Worm (Caenorhabditis elegans) whole organism, midembryonic: ENCODE measurements around the gene str-229.

Experiments
- T22C8.4 ChIP-seq: fragments of 200-800 bp; sonication (Bioruptor generic); IDR thresholded peaks from 2 replicates; pipeline ENCODE4 v1.3.6; 2022; ENCODE audit warnings: missing genetic modification characterization, missing compliant biosample characterization
- cog-1 ChIP-seq: sonication (generic microtip); optimal IDR thresholded peaks from 2 replicates; lab custom pipeline; 2016; ENCODE audit warnings: missing genetic modification characterization, missing compliant biosample characterization
- flt-1 ChIP-seq: fragments of 200-800 bp; sonication (Bioruptor generic); IDR thresholded peaks from 2 replicates; pipeline ENCODE4 v1.3.6; 2022; ENCODE audit warnings: missing genetic modification characterization, missing compliant biosample characterization
- klf-2 ChIP-seq: fragments of 200-800 bp; sonication (Bioruptor generic); conservative IDR thresholded peaks from 2 replicates; pipeline ENCODE4 v1.3.6; 2022; ENCODE audit warnings: missing genetic modification reagents, missing genetic modification characterization, missing compliant biosample characterization
- med-1 ChIP-seq: sonication (generic microtip); optimal IDR thresholded peaks from 2 replicates; lab custom pipeline; 2017; ENCODE audit warnings: missing genetic modification characterization, mild to moderate bottlenecking, missing compliant biosample characterization, antibody characterized with exemption, missing genetic modification reagents; ENCODE audit not compliant: insufficient read depth
- ref-1 ChIP-seq: fragments of 200-800 bp; sonication (Bioruptor generic); conservative IDR thresholded peaks from 2 replicates; pipeline ENCODE4 v1.3.6; 2022; ENCODE audit warnings: missing genetic modification reagents, missing genetic modification characterization, missing compliant biosample characterization
- tab-1 ChIP-seq: fragments of 200-800 bp; sonication (Bioruptor generic); IDR thresholded peaks from 2 replicates; pipeline ENCODE4 v1.3.6; 2022; ENCODE audit warnings: missing genetic modification characterization, missing compliant biosample characterization
- ztf-23 ChIP-seq: fragments of 200-800 bp; sonication (Bioruptor generic); IDR thresholded peaks from 2 replicates; pipeline ENCODE4 v1.3.6; 2022; ENCODE audit warnings: missing genetic modification reagents, missing genetic modification characterization, missing compliant biosample characterization
- ztf-29 ChIP-seq: fragments of 200-800 bp; sonication (Bioruptor generic); IDR thresholded peaks from 2 replicates; pipeline ENCODE4 v1.3.6; 2022; ENCODE audit warnings: missing genetic modification reagents, missing genetic modification characterization, missing compliant biosample characterization

Gene str-229

ce11 chrV:3900102-3900501 is 2.3 kb downstream of the str-229 start, which contains the start of gene irld-22:
irld-22 (minus strand) TSS chrV:3900202.
- TF ChIP-seq flt-1 (no peak), ztf-23 (GFP tag; lab: Robert Waterston, UW) (no peak), ztf-29 (no peak), T22C8.4 (GFP tag; lab: Robert Waterston, UW) (no peak), klf-2 (no peak)

ce11 chrV:3896018-3896417 is 6.3 kb downstream of the str-229 start:
- TF ChIP-seq ztf-23 (GFP tag; lab: Robert Waterston, UW) = no peak
- TF ChIP-seq flt-1 = no peak
- no peak for TF ChIP-seq T22C8.4 (GFP tag; lab: Robert Waterston, UW)
- no peak for TF ChIP-seq ztf-29
- TF ChIP-seq med-1 (GFP tag; lab: Kevin White, UChicago) = no peak
- TF ChIP-seq tab-1 = no peak
- TF ChIP-seq ref-1 = no peak
- no peak for TF ChIP-seq klf-2
- TF ChIP-seq cog-1 = no peak

- no peak for TF ChIP-seq flt-1
- no peak for TF ChIP-seq med-1 (GFP tag; lab: Kevin White, UChicago)
- no peak for TF ChIP-seq ztf-23 (GFP tag; lab: Robert Waterston, UW)
- TF ChIP-seq T22C8.4 (GFP tag; lab: Robert Waterston, UW) = no peak
Measured at ce11 chrV:3894661-3895060, 7.7 kb downstream of the str-229 start, which contains the start of gene sre-9. sre-9 (plus strand) TSS chrV:3894961.

ce11 chrV:3892361-3892904 is 9.9 kb downstream of the str-229 start, which contains the start of gene C17E7.4:
C17E7.4 (plus strand) TSS chrV:3892854.
- TF ChIP-seq flt-1 = no peak
- TF ChIP-seq T22C8.4 (GFP tag; lab: Robert Waterston, UW) = no peak
- TF ChIP-seq ztf-23 (GFP tag; lab: Robert Waterston, UW) = no peak
- no peak for TF ChIP-seq klf-2
- TF ChIP-seq ztf-29 = no peak
- no peak for TF ChIP-seq tab-1
- TF ChIP-seq ref-1 = no peak
- TF ChIP-seq med-1 (GFP tag; lab: Kevin White, UChicago) = no peak
- TF ChIP-seq cog-1 = no peak

- TF ChIP-seq cog-1 (no peak), tab-1 (no peak), ztf-23 (GFP tag; lab: Robert Waterston, UW) (no peak), ztf-29 (no peak), med-1 (GFP tag; lab: Kevin White, UChicago) (no peak), flt-1 (no peak), klf-2 (no peak), ref-1 (no peak), T22C8.4 (GFP tag; lab: Robert Waterston, UW) (no peak)
Measured at ce11 chrV:3891919-3892318, 10.4 kb downstream of the str-229 start, which contains the start of gene C17E7.12. C17E7.12 (minus strand) TSS chrV:3892019.

- TF ChIP-seq ztf-29 (no peak), med-1 (GFP tag; lab: Kevin White, UChicago) (no peak), flt-1 (no peak), cog-1 (no peak), klf-2 (no peak)
Measured at ce11 chrV:3890761-3891160, 11.6 kb downstream of the str-229 start, which contains the start of gene C17E7.9. C17E7.9 (minus strand) TSS chrV:3890861.

- no peak for TF ChIP-seq klf-2
- no peak for TF ChIP-seq ref-1
- TF ChIP-seq cog-1 = no peak
- no peak for TF ChIP-seq tab-1
- TF ChIP-seq med-1 (GFP tag; lab: Kevin White, UChicago) = no peak
- no peak for TF ChIP-seq flt-1
- TF ChIP-seq ztf-23 (GFP tag; lab: Robert Waterston, UW) = no peak
- no peak for TF ChIP-seq ztf-29
Measured at ce11 chrV:3889113-3889512, 13.2 kb downstream of the str-229 start, which contains the start of gene C17E7.13. C17E7.13 (minus strand) TSS chrV:3889288.

- TF ChIP-seq flt-1 = no peak
- TF ChIP-seq T22C8.4 (GFP tag; lab: Robert Waterston, UW) = no peak
- no peak for TF ChIP-seq ztf-29
- TF ChIP-seq cog-1 = no peak
- TF ChIP-seq klf-2 = no peak
- no peak for TF ChIP-seq ref-1
- TF ChIP-seq med-1 (GFP tag; lab: Kevin White, UChicago) = no peak
- no peak for TF ChIP-seq tab-1
- no peak for TF ChIP-seq ztf-23 (GFP tag; lab: Robert Waterston, UW)
Measured at ce11 chrV:3886104-3886503, 16.3 kb downstream of the str-229 start, which contains the start of gene nhr-124. nhr-124 (minus strand) TSS chrV:3886204.

ce11 chrV:3884550-3884949 is 17.8 kb downstream of the str-229 start:
- no peak for TF ChIP-seq ref-1
- TF ChIP-seq klf-2 = no peak
- no peak for TF ChIP-seq ztf-29
- TF ChIP-seq cog-1 = no peak
- no peak for TF ChIP-seq flt-1
- no peak for TF ChIP-seq tab-1
- TF ChIP-seq ztf-23 (GFP tag; lab: Robert Waterston, UW) = no peak
- TF ChIP-seq med-1 (GFP tag; lab: Kevin White, UChicago) = no peak
- TF ChIP-seq T22C8.4 (GFP tag; lab: Robert Waterston, UW) = no peak

- no peak for TF ChIP-seq flt-1
- TF ChIP-seq ztf-29 = no peak
- TF ChIP-seq ztf-23 (GFP tag; lab: Robert Waterston, UW) = no peak
- no peak for TF ChIP-seq T22C8.4 (GFP tag; lab: Robert Waterston, UW)
- TF ChIP-seq klf-2 = no peak
- TF ChIP-seq cog-1 = no peak
Measured at ce11 chrV:3878223-3878622, 24.1 kb downstream of the str-229 start, which contains the start of gene nhr-159. nhr-159 (minus strand) TSS chrV:3878323.

- TF ChIP-seq tab-1 (no peak), klf-2 (no peak), ref-1 (no peak)
Measured at ce11 chrV:3877242-3877641, 25.1 kb downstream of the str-229 start.
